Worm (Caenorhabditis elegans) whole organism, midembryonic: ENCODE data around the gene C44C10.10.

Source experiments
- cog-1 ChIP-seq: sonication (generic microtip); optimal IDR thresholded peaks from 2 replicates; lab custom pipeline; 2016; ENCODE audit warnings: missing genetic modification characterization, missing compliant biosample characterization
- flt-1 ChIP-seq: fragments of 200-800 bp; sonication (Bioruptor generic); IDR thresholded peaks from 2 replicates; pipeline ENCODE4 v1.3.6; 2022; ENCODE audit warnings: missing genetic modification characterization, missing compliant biosample characterization
- klf-2 ChIP-seq: fragments of 200-800 bp; sonication (Bioruptor generic); conservative IDR thresholded peaks from 2 replicates; pipeline ENCODE4 v1.3.6; 2022; ENCODE audit warnings: missing genetic modification reagents, missing genetic modification characterization, missing compliant biosample characterization
- med-1 ChIP-seq: sonication (generic microtip); optimal IDR thresholded peaks from 2 replicates; lab custom pipeline; 2017; ENCODE audit warnings: missing genetic modification characterization, mild to moderate bottlenecking, missing compliant biosample characterization, antibody characterized with exemption, missing genetic modification reagents; ENCODE audit not compliant: insufficient read depth
- tab-1 ChIP-seq: fragments of 200-800 bp; sonication (Bioruptor generic); IDR thresholded peaks from 2 replicates; pipeline ENCODE4 v1.3.6; 2022; ENCODE audit warnings: missing genetic modification characterization, missing compliant biosample characterization
- ztf-29 ChIP-seq: fragments of 200-800 bp; sonication (Bioruptor generic); IDR thresholded peaks from 2 replicates; pipeline ENCODE4 v1.3.6; 2022; ENCODE audit warnings: missing genetic modification reagents, missing genetic modification characterization, missing compliant biosample characterization

- TF ChIP-seq klf-2 (GFP tag; lab: Robert Waterston, UW): no peak
- TF ChIP-seq ztf-29: no peak
- TF ChIP-seq med-1: no peak
- no peak for TF ChIP-seq cog-1 (tag; lab: Kevin White, UChicago)
- TF ChIP-seq flt-1 (GFP tag; lab: Robert Waterston, UW): no peak
- no peak for TF ChIP-seq tab-1
Measured at ce11 chrX:11700263-11700662, 10.1 kb downstream of the C44C10.10 start, which contains the start of gene C44C10.15.
